Fruit fly (Drosophila melanogaster) whole organism, embryonic: ENCODE measurements around the gene rtv.

Experiments used
- C15 ChIP-seq: fragments of 200-800 bp; sonication (Bioruptor generic); IDR thresholded peaks from 3 replicates; pipeline ENCODE4 v1.3.6; 2022; ENCODE audit warnings: missing biosample characterization, missing genetic modification characterization
- CG10274 ChIP-seq: fragments of 200-800 bp; sonication (Bioruptor generic); optimal IDR thresholded peaks from 3 replicates; lab custom pipeline; 2017; ENCODE audit warnings: missing biosample characterization, mild to moderate bottlenecking, missing genetic modification characterization
- CG12769 ChIP-seq: fragments of 200-800 bp; sonication (Bioruptor generic); optimal IDR thresholded peaks from 2 replicates; lab custom pipeline; 2019; ENCODE audit warnings: missing biosample characterization, mild to moderate bottlenecking, missing genetic modification characterization, moderate library complexity
- CG13287 ChIP-seq: fragments of 200-800 bp; sonication (Bioruptor generic); IDR thresholded peaks from 2 replicates; pipeline ENCODE4 v1.3.6; 2022; ENCODE audit warnings: missing biosample characterization, missing genetic modification characterization; ENCODE audit not compliant: partially characterized antibody
- CG13424 ChIP-seq: fragments of 200-800 bp; sonication (Bioruptor generic); optimal IDR thresholded peaks from 2 replicates; lab custom pipeline; 2019; ENCODE audit warnings: missing biosample characterization, mild to moderate bottlenecking, missing genetic modification characterization, moderate library complexity
- CG18476 ChIP-seq: fragments of 200-800 bp; sonication (Bioruptor generic); optimal IDR thresholded peaks from 2 replicates; lab custom pipeline; 2016; ENCODE audit warnings: missing biosample characterization, mild to moderate bottlenecking, missing genetic modification characterization
- CG18764 ChIP-seq: fragments of 200-800 bp; sonication (Bioruptor generic); optimal IDR thresholded peaks from 3 replicates; lab custom pipeline; 2016; ENCODE audit warnings: missing biosample characterization, missing genetic modification characterization
- CG2712 ChIP-seq: fragments of 200-800 bp; optimal IDR thresholded peaks from 3 replicates; lab custom pipeline; 2019; ENCODE audit warnings: missing biosample characterization, mild to moderate bottlenecking, missing genetic modification characterization, moderate library complexity
- CG2875 ChIP-seq: fragments of 200-800 bp; sonication (Bioruptor generic); optimal IDR thresholded peaks from 2 replicates; lab custom pipeline; 2017; ENCODE audit warnings: missing biosample characterization, mild to moderate bottlenecking, missing genetic modification characterization, missing genetic modification reagents
- CG32767 ChIP-seq: fragments of 200-800 bp; sonication (Bioruptor generic); IDR thresholded peaks from 2 replicates; pipeline ENCODE4 v1.3.6; 2022; ENCODE audit warnings: missing biosample characterization, missing genetic modification characterization
- CG32772 ChIP-seq: fragments of 200-800 bp; sonication (Bioruptor generic); IDR thresholded peaks from 2 replicates; pipeline ENCODE4 v1.3.6; 2022; ENCODE audit warnings: missing biosample characterization, missing genetic modification characterization
- CG33213 ChIP-seq: fragments of 200-800 bp; sonication (Bioruptor generic); optimal IDR thresholded peaks from 3 replicates; lab custom pipeline; 2016; ENCODE audit warnings: missing biosample characterization, missing genetic modification characterization
- CG3838 ChIP-seq: fragments of 200-800 bp; sonication (Bioruptor generic); optimal IDR thresholded peaks from 3 replicates; lab custom pipeline; 2016; ENCODE audit warnings: missing biosample characterization, missing genetic modification characterization
- CG4282 ChIP-seq: fragments of 200-800 bp; sonication (Bioruptor generic); optimal IDR thresholded peaks from 2 replicates; lab custom pipeline; 2016; ENCODE audit warnings: missing biosample characterization, missing genetic modification characterization
- CG6272 ChIP-seq: fragments of 200-800 bp; sonication (Bioruptor generic); IDR thresholded peaks from 2 replicates; pipeline ENCODE4 v1.3.6; 2022; ENCODE audit warnings: missing biosample characterization, missing genetic modification characterization
- CG8359 ChIP-seq: fragments of 200-800 bp; sonication (Bioruptor generic); optimal IDR thresholded peaks from 2 replicates; lab custom pipeline; 2017; ENCODE audit warnings: missing biosample characterization, mild to moderate bottlenecking, missing genetic modification characterization, borderline replicate concordance
- CG8478 ChIP-seq: fragments of >200 bp; optimal IDR thresholded peaks from 2 replicates; lab custom pipeline; 2018
- CG9727 ChIP-seq: fragments of 200-800 bp; sonication (Bioruptor generic); optimal IDR thresholded peaks from 3 replicates; lab custom pipeline; 2017; ENCODE audit warnings: missing biosample characterization, mild to moderate bottlenecking, missing genetic modification characterization
- CG9797 ChIP-seq: fragments of 200-800 bp; sonication (Bioruptor generic); optimal IDR thresholded peaks from 3 replicates; lab custom pipeline; 2018; ENCODE audit warnings: missing biosample characterization, mild to moderate bottlenecking, missing genetic modification characterization
- CHES-1-like ChIP-seq: fragments of 200-800 bp; sonication (Bioruptor generic); optimal IDR thresholded peaks from 2 replicates; lab custom pipeline; 2016; ENCODE audit warnings: missing biosample characterization, missing genetic modification characterization
- CoRest ChIP-seq: fragments of 200-800 bp; sonication (Bioruptor generic); optimal IDR thresholded peaks from 3 replicates; lab custom pipeline; 2018; ENCODE audit warnings: missing biosample characterization, mild to moderate bottlenecking, missing genetic modification characterization, moderate library complexity
- CrebB ChIP-seq: fragments of 200-800 bp; sonication (Bioruptor generic); optimal IDR thresholded peaks from 3 replicates; lab custom pipeline; 2018; ENCODE audit warnings: missing biosample characterization, mild to moderate bottlenecking, missing genetic modification characterization
- D ChIP-seq, 2 experiments: fragments of 200-800 bp in 1 of 2; fragments of >200 bp in 1 of 2; sonication (Bioruptor generic) in 1 of 2; optimal IDR thresholded peaks; 2 replicates in 1 of 2; 3 replicates in 1 of 2; lab custom pipeline; 2017; ENCODE audit warnings: mild to moderate bottlenecking in 1 of 2, missing biosample characterization in 1 of 2, missing genetic modification characterization in 1 of 2, missing genetic modification reagents in 1 of 2
- Fer3 ChIP-seq: fragments of 200-800 bp; sonication (Bioruptor generic); optimal IDR thresholded peaks from 2 replicates; lab custom pipeline; 2018; ENCODE audit warnings: missing biosample characterization, mild to moderate bottlenecking, missing genetic modification characterization, moderate library complexity
- GATAe ChIP-seq: fragments of 200-800 bp; sonication (Bioruptor generic); conservative IDR thresholded peaks from 2 replicates; pipeline ENCODE4 v1.3.6; 2022; ENCODE audit warnings: missing biosample characterization, missing genetic modification characterization
- Gsc ChIP-seq: fragments of 200-800 bp; sonication (Bioruptor generic); IDR thresholded peaks from 2 replicates; pipeline ENCODE4 v1.3.6; 2022; ENCODE audit warnings: missing biosample characterization, missing genetic modification characterization
- Hr78 ChIP-seq, 2 experiments: fragments of 200-800 bp in 1 of 2; fragments of >200 bp in 1 of 2; sonication (Bioruptor generic) in 1 of 2; optimal IDR thresholded peaks; 2 replicates each; lab custom pipeline; 2017 to 2019; ENCODE audit warnings: missing biosample characterization in 2 of 2, missing genetic modification characterization in 2 of 2, mild to moderate bottlenecking in 1 of 2, moderate library complexity in 1 of 2
- Myb ChIP-seq: fragments of 200-800 bp; sonication (Bioruptor generic); optimal IDR thresholded peaks from 2 replicates; lab custom pipeline; 2016; ENCODE audit warnings: missing biosample characterization, missing genetic modification characterization
- NC2α ChIP-seq: fragments of 200-800 bp; sonication (Bioruptor generic); optimal IDR thresholded peaks from 2 replicates; lab custom pipeline; 2016; ENCODE audit warnings: missing biosample characterization, missing genetic modification characterization
- Sin3A ChIP-seq: fragments of >200 bp; optimal IDR thresholded peaks from 2 replicates; lab custom pipeline; 2018
- Taf1 ChIP-seq: fragments of 200-800 bp; sonication (Bioruptor generic); IDR thresholded peaks from 2 replicates; pipeline ENCODE4 v1.3.6; 2022; ENCODE audit warnings: missing biosample characterization, missing genetic modification characterization
- Xrp1 ChIP-seq: fragments of 200-800 bp; sonication (Bioruptor generic); IDR thresholded peaks from 2 replicates; pipeline ENCODE4 v1.3.6; 2022; ENCODE audit warnings: missing biosample characterization, missing genetic modification characterization
- bsh ChIP-seq, 2 experiments: fragments of 200-800 bp; sonication (Bioruptor generic); optimal IDR thresholded peaks; 2 replicates each; lab custom pipeline; 2017 to 2018; ENCODE audit warnings: mild to moderate bottlenecking in 2 of 2, missing biosample characterization in 2 of 2, missing genetic modification characterization in 2 of 2, moderate library complexity in 1 of 2
- en ChIP-seq: fragments of 200-800 bp; sonication (Bioruptor generic); optimal IDR thresholded peaks from 2 replicates; lab custom pipeline; 2016; ENCODE audit warnings: missing biosample characterization, missing genetic modification characterization
- eve ChIP-seq, 2 experiments: fragments of >200 bp; optimal IDR thresholded peaks; 2 replicates each; lab custom pipeline; 2017; ENCODE audit warnings: missing biosample characterization in 2 of 2, missing genetic modification characterization in 2 of 2
- eyg ChIP-seq: fragments of 200-800 bp; sonication (Bioruptor generic); optimal IDR thresholded peaks from 3 replicates; lab custom pipeline; 2016; ENCODE audit warnings: missing biosample characterization, missing genetic modification characterization
- fd64A ChIP-seq: fragments of 200-800 bp; sonication (Bioruptor generic); optimal IDR thresholded peaks from 3 replicates; lab custom pipeline; 2018; ENCODE audit warnings: missing biosample characterization, mild to moderate bottlenecking, missing genetic modification characterization
- fu2 ChIP-seq: fragments of 200-800 bp; sonication (Bioruptor generic); optimal IDR thresholded peaks from 2 replicates; lab custom pipeline; 2016; ENCODE audit warnings: missing biosample characterization, missing genetic modification characterization
- gro ChIP-seq: fragments of 200-800 bp; sonication (Bioruptor generic); optimal IDR thresholded peaks from 2 replicates; lab custom pipeline; 2016; ENCODE audit warnings: missing biosample characterization, missing genetic modification characterization
- gsb ChIP-seq: fragments of 200-800 bp; sonication (Bioruptor generic); IDR thresholded peaks from 2 replicates; pipeline ENCODE4 v1.3.6; 2022; ENCODE audit warnings: missing biosample characterization, missing genetic modification characterization
- ind ChIP-seq: fragments of 200-800 bp; sonication (Bioruptor generic); optimal IDR thresholded peaks from 3 replicates; lab custom pipeline; 2016; ENCODE audit warnings: missing biosample characterization, missing genetic modification characterization
- knrl ChIP-seq: fragments of 200-800 bp; sonication (Bioruptor generic); IDR thresholded peaks from 3 replicates; pipeline ENCODE4 v1.3.6; 2022; ENCODE audit warnings: missing biosample characterization, missing genetic modification characterization; ENCODE audit not compliant: partially characterized antibody
- pho ChIP-seq: fragments of 200-800 bp; sonication (Bioruptor generic); optimal IDR thresholded peaks from 2 replicates; lab custom pipeline; 2016; ENCODE audit warnings: missing biosample characterization, missing genetic modification characterization
- pnt ChIP-seq: fragments of 200-800 bp; sonication (Bioruptor generic); optimal IDR thresholded peaks from 3 replicates; lab custom pipeline; 2016; ENCODE audit warnings: missing biosample characterization, missing genetic modification characterization
- prd ChIP-seq, 3 experiments: fragments of >200 bp in 2 of 3; fragments of 200-800 bp in 1 of 3; sonication (Bioruptor generic) in 1 of 3; optimal IDR thresholded peaks in 2 of 3; IDR thresholded peaks in 1 of 3; 2 replicates in 2 of 3; 3 replicates in 1 of 3; pipeline versions ENCODE4 v1.3.6 to Lab custom; 2017 to 2022; ENCODE audit warnings: missing biosample characterization in 1 of 3, missing genetic modification characterization in 1 of 3
- repo ChIP-seq: fragments of 200-800 bp; sonication (Bioruptor generic); optimal IDR thresholded peaks from 2 replicates; lab custom pipeline; 2016; ENCODE audit warnings: missing biosample characterization, missing genetic modification characterization
- tll ChIP-seq, 2 experiments: fragments of 200-800 bp in 1 of 2; fragments of >200 bp in 1 of 2; sonication (Bioruptor generic) in 1 of 2; optimal IDR thresholded peaks; 2 replicates each; lab custom pipeline; 2017 to 2019; ENCODE audit warnings: missing biosample characterization in 2 of 2, missing genetic modification characterization in 2 of 2, mild to moderate bottlenecking in 1 of 2, moderate library complexity in 1 of 2
- toy ChIP-seq: fragments of 200-800 bp; sonication (Bioruptor generic); IDR thresholded peaks from 2 replicates; pipeline ENCODE4 v1.3.6; 2022; ENCODE audit warnings: missing biosample characterization, missing genetic modification characterization
- wdn ChIP-seq: fragments of 200-800 bp; sonication (Bioruptor generic); IDR thresholded peaks from 2 replicates; pipeline ENCODE4 v1.3.6; 2022; ENCODE audit warnings: missing biosample characterization, missing genetic modification characterization
- yki ChIP-seq: fragments of >200 bp; optimal IDR thresholded peaks from 3 replicates; lab custom pipeline; 2018

The rtv gene

dm6 chrX:11137566-11138186 lies 16.1 kb downstream of the rtv start, which contains the start of gene CDK2AP1 (continued):
- no peak for TF ChIP-seq CG12769 (tag; lab: Kevin White, UChicago)
- no peak for TF ChIP-seq CG6272
- TF ChIP-seq CG8478: no peak
- peak; percentile 50 for TF ChIP-seq pnt (GFP tag; lab: Kevin White, UChicago)
- TF ChIP-seq pho (GFP tag; lab: Kevin White, UChicago): peak; percentile 12
- TF ChIP-seq CG9797 (GFP tag; lab: Kevin White, UChicago): no peak
- peak; percentile 57 for TF ChIP-seq Myb (GFP tag; lab: Kevin White, UChicago)
- peak; percentile 26 for TF ChIP-seq fu2 (GFP tag; lab: Kevin White, UChicago)
- no peak for TF ChIP-seq en (GFP tag; lab: Kevin White, UChicago)
- peak in 1 of 2 experiments; percentile 71 for TF ChIP-seq tll (GFP tag; optimal IDR thresholded peaks at IDR 0.05; lab: Kevin White, UChicago)
- no peak for TF ChIP-seq CG3838
- TF ChIP-seq knrl: peak; percentile 71
- TF ChIP-seq bsh (GFP tag; optimal IDR thresholded peaks at IDR 0.05; lab: Kevin White, UChicago): peak in 1 of 2 experiments; percentile 7
- TF ChIP-seq prd (optimal IDR thresholded peaks at IDR 0.05; lab: Kevin White, UChicago): no peak
- TF ChIP-seq prd (GFP tag; IDR thresholded peaks at IDR 0.05; lab: Robert Waterston, UW): peak; percentile 9; the same call in 1 of the 3 replicates
- no peak for TF ChIP-seq Taf1 (GFP tag; lab: Robert Waterston, UW)
- no peak for TF ChIP-seq gsb (GFP tag; lab: Robert Waterston, UW)
- peak; percentile 39 for TF ChIP-seq CG2712 (tag; lab: Kevin White, UChicago)
- no peak for TF ChIP-seq CG8359 (GFP tag; lab: Kevin White, UChicago)
- TF ChIP-seq GATAe (GFP tag; lab: Robert Waterston, UW): no peak
- TF ChIP-seq CHES-1-like (GFP tag; lab: Kevin White, UChicago): peak; percentile 13
- TF ChIP-seq wdn (GFP tag; lab: Robert Waterston, UW): no peak
- no peak for TF ChIP-seq CrebB
- TF ChIP-seq eve (GFP tag; optimal IDR thresholded peaks at IDR 0.05; lab: Kevin White, UChicago): no peak
- TF ChIP-seq Fer3 (tag; lab: Kevin White, UChicago): no peak
- peak; percentile 19 for TF ChIP-seq Sin3A
- no peak for TF ChIP-seq CG33213 (GFP tag; lab: Kevin White, UChicago)
- no peak for TF ChIP-seq CG18764
- no peak for TF ChIP-seq CG32767
- TF ChIP-seq CG18476 (GFP tag; lab: Kevin White, UChicago): no peak
- TF ChIP-seq fd64A (GFP tag; lab: Kevin White, UChicago): no peak
- peak; percentile 9; the same call in 1 of the 2 replicates for TF ChIP-seq Xrp1
- TF ChIP-seq yki (lab: Kevin White, UChicago): no peak
- no peak for TF ChIP-seq eyg (GFP tag; lab: Kevin White, UChicago)
- peak; percentile 75 for TF ChIP-seq CG13287
- TF ChIP-seq CG4282: no peak
- TF ChIP-seq CG2875 (GFP tag; lab: Kevin White, UChicago): no peak
- no peak for TF ChIP-seq CG10274 (GFP tag; lab: Kevin White, UChicago)
- TF ChIP-seq CoRest: peak; percentile 19
- TF ChIP-seq C15: no peak
- no peak for TF ChIP-seq gro (GFP tag; lab: Kevin White, UChicago)
- no peak for TF ChIP-seq D (optimal IDR thresholded peaks at IDR 0.05; lab: Kevin White, UChicago)
- no peak for TF ChIP-seq D (GFP tag; optimal IDR thresholded peaks at IDR 0.05; lab: Kevin White, UChicago)
- TF ChIP-seq repo (GFP tag; lab: Kevin White, UChicago): no peak
- TF ChIP-seq Gsc (GFP tag; lab: Robert Waterston, UW): no peak
- TF ChIP-seq CG9727 (GFP tag; lab: Kevin White, UChicago): no peak
- no peak for TF ChIP-seq toy (GFP tag; lab: Robert Waterston, UW)
- TF ChIP-seq CG13424 (tag; lab: Kevin White, UChicago): no peak
- no peak for TF ChIP-seq Hr78 (GFP tag; optimal IDR thresholded peaks at IDR 0.05; lab: Kevin White, UChicago)
- TF ChIP-seq CG32772 (GFP tag; lab: Robert Waterston, UW): no peak
- no peak for TF ChIP-seq NC2α (GFP tag; lab: Kevin White, UChicago)
- TF ChIP-seq ind (GFP tag; lab: Kevin White, UChicago): peak; percentile 18
